Worm (Caenorhabditis elegans): ENCODE data around the gene M02B7.2.

ce11 chrIV:3847489-3847888 lies 44.1 kb downstream of the M02B7.2 start:
- TF ChIP-seq him-1 (tag; optimal IDR thresholded peaks at IDR 0.05): no peak
- no peak for TF ChIP-seq dao-5 (tag; optimal IDR thresholded peaks at IDR 0.05)

Data from whole organism, L4/young adult.